Worm (Caenorhabditis elegans) whole organism, L1 larva: ENCODE measurements around the gene rabr-1.
A peak's percentile ranks its signal among the peaks of the same experiment; 100 is the strongest.

ENCODE experiments used
- C16A3.4 ChIP-seq: fragments of 150-350 bp; optimal IDR thresholded peaks from 2 replicates; lab custom pipeline; 2014; ENCODE audit warnings: missing biosample characterization, missing genetic modification characterization
- aha-1 ChIP-seq: fragments of 150-350 bp; optimal IDR thresholded peaks from 2 replicates; lab custom pipeline; 2014; ENCODE audit warnings: missing biosample characterization, missing genetic modification characterization
- ama-1 ChIP-seq: fragments of 150-350 bp; optimal IDR thresholded peaks from 2 replicates; lab custom pipeline; 2014
- blmp-1 ChIP-seq: fragments of 150-350 bp; optimal IDR thresholded peaks from 2 replicates; lab custom pipeline; 2014; ENCODE audit warnings: missing biosample characterization, missing genetic modification characterization
- ceh-63 ChIP-seq: fragments of 200-800 bp; sonication (Bioruptor generic); optimal IDR thresholded peaks from 2 replicates; lab custom pipeline; 2018; ENCODE audit warnings: mild to moderate bottlenecking, missing genetic modification characterization, missing compliant biosample characterization
- ceh-8 ChIP-seq: fragments of 200-800 bp; sonication (Bioruptor generic); optimal IDR thresholded peaks from 2 replicates; lab custom pipeline; 2018; ENCODE audit warnings: mild to moderate bottlenecking, missing genetic modification characterization, moderate library complexity, missing compliant biosample characterization
- ceh-82 ChIP-seq, 3 experiments: fragments of 150-350 bp in 1 of 3; sonication (generic microtip) in 2 of 3; optimal IDR thresholded peaks; 2 replicates each; lab custom pipeline; 2014 to 2017; ENCODE audit warnings: missing biosample characterization in 3 of 3, missing genetic modification characterization in 3 of 3
- efl-1 ChIP-seq, 4 experiments: fragments of 150-350 bp; optimal IDR thresholded peaks in 3 of 4; peaks in 1 of 4; 1 replicate in 1 of 4; 2 replicates in 3 of 4; lab custom pipeline; 2014; ENCODE audit warnings: missing biosample characterization in 2 of 4, missing genetic modification characterization in 2 of 4, missing genetic modification reagents in 2 of 4
- egl-27 ChIP-seq, 2 experiments: fragments of 150-350 bp in 1 of 2; sonication (generic microtip); optimal IDR thresholded peaks; 3 replicates each; lab custom pipeline; 2017 to 2018; ENCODE audit warnings: missing biosample characterization in 2 of 2, missing genetic modification characterization in 2 of 2, missing genetic modification reagents in 2 of 2
- elt-2 ChIP-seq: sonication (generic microtip); optimal IDR thresholded peaks from 2 replicates; lab custom pipeline; 2016; ENCODE audit warnings: missing genetic modification characterization, mild to moderate bottlenecking, inconsistent platforms, missing compliant biosample characterization, missing genetic modification reagents
- elt-3 ChIP-seq, 6 experiments: fragments of 150-350 bp in 1 of 6; sonication (generic microtip); optimal IDR thresholded peaks; 2 replicates each; lab custom pipeline; 2017 to 2018; ENCODE audit warnings: missing biosample characterization in 6 of 6, missing genetic modification characterization in 6 of 6, inconsistent platforms in 1 of 6
- fkh-10 ChIP-seq: sonication (generic microtip); optimal IDR thresholded peaks from 2 replicates; lab custom pipeline; 2017; ENCODE audit warnings: missing biosample characterization, missing genetic modification reagents, missing genetic modification characterization
- hlh-4 ChIP-seq: sonication (generic microtip); optimal IDR thresholded peaks from 2 replicates; lab custom pipeline; 2016; ENCODE audit warnings: mild to moderate bottlenecking, missing genetic modification characterization, missing compliant biosample characterization
- irx-1 ChIP-seq: sonication (generic microtip); optimal IDR thresholded peaks from 2 replicates; lab custom pipeline; 2016; ENCODE audit warnings: missing genetic modification characterization, missing compliant biosample characterization
- jun-1 ChIP-seq: fragments of 150-350 bp; optimal IDR thresholded peaks from 2 replicates; lab custom pipeline; 2014; ENCODE audit warnings: missing biosample characterization, missing genetic modification reagents, missing genetic modification characterization
- lin-14 ChIP-seq: fragments of 200-800 bp; sonication (Bioruptor generic); optimal IDR thresholded peaks from 2 replicates; lab custom pipeline; 2018; ENCODE audit warnings: mild to moderate bottlenecking, missing genetic modification characterization, moderate library complexity, missing compliant biosample characterization
- lin-39 ChIP-seq: fragments of 150-350 bp; optimal IDR thresholded peaks from 2 replicates; lab custom pipeline; 2014; ENCODE audit warnings: missing biosample characterization, missing genetic modification reagents, missing genetic modification characterization
- lir-3 ChIP-seq: sonication (generic microtip); optimal IDR thresholded peaks from 2 replicates; lab custom pipeline; 2016; ENCODE audit warnings: mild to moderate bottlenecking, missing genetic modification characterization, moderate library complexity, missing compliant biosample characterization; ENCODE audit not compliant: poor library complexity
- lsy-2 ChIP-seq, 2 experiments: fragments of 150-350 bp; optimal IDR thresholded peaks; 2 replicates each; lab custom pipeline; 2014; ENCODE audit warnings: missing biosample characterization in 2 of 2, missing genetic modification characterization in 2 of 2
- mef-2 ChIP-seq: fragments of 150-350 bp; optimal IDR thresholded peaks from 2 replicates; lab custom pipeline; 2014; ENCODE audit warnings: missing biosample characterization, missing genetic modification characterization
- mep-1 ChIP-seq: fragments of 150-350 bp; optimal IDR thresholded peaks from 2 replicates; lab custom pipeline; 2014; ENCODE audit warnings: missing biosample characterization, missing genetic modification characterization
- nhr-12 ChIP-seq: sonication (generic microtip); optimal IDR thresholded peaks from 2 replicates; lab custom pipeline; 2017; ENCODE audit warnings: missing biosample characterization, missing genetic modification characterization
- nhr-19 ChIP-seq: fragments of 200-800 bp; sonication (Bioruptor generic); conservative IDR thresholded peaks from 2 replicates; pipeline ENCODE4 v1.3.6; 2022; ENCODE audit warnings: missing genetic modification characterization, missing compliant biosample characterization
- nhr-47 ChIP-seq: sonication (generic microtip); optimal IDR thresholded peaks from 2 replicates; lab custom pipeline; 2016; ENCODE audit warnings: mild to moderate bottlenecking, missing genetic modification characterization, moderate library complexity, missing compliant biosample characterization
- nhr-85 ChIP-seq: sonication (generic microtip); peaks from one replicate; lab custom pipeline; 2016; ENCODE audit warnings: missing genetic modification characterization, inconsistent platforms, missing compliant biosample characterization
- pag-3 ChIP-seq: sonication (generic microtip); optimal IDR thresholded peaks from 2 replicates; lab custom pipeline; 2017; ENCODE audit warnings: missing genetic modification characterization, mild to moderate bottlenecking, missing compliant biosample characterization, antibody characterized with exemption, borderline replicate concordance; ENCODE audit not compliant: insufficient read depth
- skn-1 ChIP-seq: fragments of 150-350 bp; optimal IDR thresholded peaks from 2 replicates; lab custom pipeline; 2014; ENCODE audit warnings: missing biosample characterization, missing genetic modification characterization
- snpc-4 ChIP-seq: fragments of 150-350 bp; optimal IDR thresholded peaks from 2 replicates; lab custom pipeline; 2014; ENCODE audit warnings: missing biosample characterization, missing genetic modification characterization
- sptf-1 ChIP-seq: fragments of 150-350 bp; optimal IDR thresholded peaks from 2 replicates; lab custom pipeline; 2014; ENCODE audit warnings: missing biosample characterization, missing genetic modification characterization
- swsn-7 ChIP-seq: sonication (generic microtip); optimal IDR thresholded peaks from 2 replicates; lab custom pipeline; 2016; ENCODE audit warnings: missing genetic modification characterization, missing compliant biosample characterization
- unc-30 ChIP-seq: sonication (generic microtip); optimal IDR thresholded peaks from 2 replicates; lab custom pipeline; 2017; ENCODE audit warnings: missing biosample characterization, missing genetic modification characterization
- unc-86 ChIP-seq: sonication (generic microtip); optimal IDR thresholded peaks from 2 replicates; lab custom pipeline; 2016; ENCODE audit warnings: missing genetic modification characterization, missing compliant biosample characterization
- vab-15 ChIP-seq: sonication (generic microtip); optimal IDR thresholded peaks from 2 replicates; lab custom pipeline; 2017; ENCODE audit warnings: missing genotype, mild to moderate bottlenecking, missing genetic modification characterization, missing compliant biosample characterization
- xbp-1 ChIP-seq: sonication (generic microtip); optimal IDR thresholded peaks from 2 replicates; lab custom pipeline; 2016; ENCODE audit warnings: missing genetic modification characterization, missing compliant biosample characterization
- ztf-11 ChIP-seq, 2 experiments: sonication (generic microtip); optimal IDR thresholded peaks; 2 replicates each; lab custom pipeline; 2016 to 2017; ENCODE audit warnings: missing genetic modification characterization in 2 of 2, missing biosample characterization in 1 of 2, missing compliant biosample characterization in 1 of 2
- ztf-4 ChIP-seq: fragments of 150-350 bp; optimal IDR thresholded peaks from 2 replicates; lab custom pipeline; 2014; ENCODE audit warnings: missing biosample characterization, missing genetic modification characterization

The rabr-1 gene

ce11 chrX:2488526-2489098, 7.4 kb upstream of the rabr-1 start, which contains the start of gene hid-1 (continued):
- TF ChIP-seq irx-1 (tag; lab: Kevin White, UChicago) (no peak), elt-3 (tag; optimal IDR thresholded peaks at IDR 0.05; lab: Kevin White, UChicago) (no peak), lir-3 (no peak), mef-2 (tag; lab: Kevin White, UChicago) (no peak), mep-1 (tag; lab: Kevin White, UChicago) (no peak), C16A3.4 (tag; lab: Kevin White, UChicago) (no peak), snpc-4 (no peak), jun-1 (no peak), swsn-7 (tag; lab: Kevin White, UChicago) (peak; percentile 13), elt-2 (tag; lab: Kevin White, UChicago) (no peak), vab-15 (tag; lab: Kevin White, UChicago) (no peak), fkh-10 (peak; percentile 11), skn-1 (tag; lab: Kevin White, UChicago) (peak; percentile 30), egl-27 (tag; optimal IDR thresholded peaks at IDR 0.05; lab: Kevin White, UChicago) (no peak), aha-1 (no peak), hlh-4 (tag; lab: Kevin White, UChicago) (no peak), lin-14 (GFP tag; lab: Kevin White, UChicago) (peak; percentile 83), lin-39 (tag; lab: Kevin White, UChicago) (no peak), lsy-2 (tag; optimal IDR thresholded peaks at IDR 0.05; lab: Kevin White, UChicago) (peak in 1 of 2 experiments; percentile 11), ztf-4 (tag; lab: Kevin White, UChicago) (no peak), ceh-82 (tag; optimal IDR thresholded peaks at IDR 0.05; lab: Kevin White, UChicago) (peak in 1 of 3 experiments; percentile 53), nhr-19 (GFP tag; lab: Robert Waterston, UW) (no peak), nhr-47 (tag; lab: Kevin White, UChicago) (peak; percentile 29), nhr-85 (tag; lab: Kevin White, UChicago) (peak; percentile 49), xbp-1 (tag; lab: Kevin White, UChicago) (peak; percentile 4), blmp-1 (tag; lab: Kevin White, UChicago) (no peak), unc-30 (no peak), ama-1 (lab: Kevin White, UChicago) (no peak), ztf-11 (tag; optimal IDR thresholded peaks at IDR 0.05; lab: Kevin White, UChicago) (peak in 1 of 2 experiments; percentile 46), nhr-12 (tag; lab: Kevin White, UChicago) (no peak), unc-86 (tag; lab: Kevin White, UChicago) (peak; percentile 51), sptf-1 (tag; lab: Kevin White, UChicago) (no peak)
- TF ChIP-seq, all 84 proteins: peak for 17

- TF ChIP-seq snpc-4 (peak; percentile 1), efl-1 (optimal IDR thresholded peaks at IDR 0.05; lab: Kevin White, UChicago) (no peak), efl-1 (GFP tag; optimal IDR thresholded peaks at IDR 0.05 in 1 of 2; lab: Kevin White, UChicago) (peak in 1 of 2 experiments; percentile 65), skn-1 (tag; lab: Kevin White, UChicago) (peak; percentile 15), pag-3 (no peak)
Observed at ce11 chrX:2493586-2494175, 2.3 kb upstream of the rabr-1 start.

ce11 chrX:2494296-2494695, 1.7 kb upstream of the rabr-1 start:
- TF ChIP-seq lin-14 (GFP tag; lab: Kevin White, UChicago) (peak; percentile 68), fkh-10 (peak; percentile 93), ceh-63 (GFP tag; lab: Kevin White, UChicago) (no peak)

- TF ChIP-seq ceh-8 (GFP tag; lab: Kevin White, UChicago) (peak; percentile 25), ceh-63 (GFP tag; lab: Kevin White, UChicago) (no peak), lin-14 (GFP tag; lab: Kevin White, UChicago) (peak; percentile 4)
Observed at ce11 chrX:2497816-2498215, 1.8 kb downstream of the rabr-1 start.
